Worm (Caenorhabditis elegans) whole organism, L4 larva: ENCODE measurements around the gene sdn-1.

Experiments used
- F26F4.8 ChIP-seq: fragments of 200-800 bp; sonication (Bioruptor generic); conservative IDR thresholded peaks from 2 replicates; pipeline ENCODE4 v1.3.6; 2022; ENCODE audit warnings: missing genetic modification characterization, missing compliant biosample characterization
- F37D6.2 ChIP-seq: sonication (generic microtip); optimal IDR thresholded peaks from 2 replicates; lab custom pipeline; 2016; ENCODE audit warnings: mild to moderate bottlenecking, missing genetic modification characterization, missing compliant biosample characterization
- F49E8.2 ChIP-seq: sonication (generic microtip); optimal IDR thresholded peaks from 2 replicates; lab custom pipeline; 2016; ENCODE audit warnings: missing compliant biosample characterization, mild to moderate bottlenecking, missing genetic modification characterization, borderline replicate concordance
- Y48G9A.11 ChIP-seq: fragments of 200-800 bp; sonication (Bioruptor generic); IDR thresholded peaks from 2 replicates; pipeline ENCODE4 v1.3.6; 2022; ENCODE audit warnings: missing genetic modification reagents, missing genetic modification characterization, missing compliant biosample characterization
- Y5F2A.4 ChIP-seq: fragments of 200-800 bp; sonication (Bioruptor generic); optimal IDR thresholded peaks from 2 replicates; lab custom pipeline; 2018; ENCODE audit warnings: mild to moderate bottlenecking, missing genetic modification characterization, missing compliant biosample characterization
- Y75B8A.6 ChIP-seq: fragments of 200-800 bp; sonication (Bioruptor generic); IDR thresholded peaks from 2 replicates; pipeline ENCODE4 v1.3.6; 2022; ENCODE audit warnings: missing genetic modification reagents, missing genetic modification characterization, missing compliant biosample characterization
- ZK337.2 ChIP-seq: fragments of 200-800 bp; sonication (Bioruptor generic); IDR thresholded peaks from 2 replicates; pipeline ENCODE4 v1.3.6; 2022; ENCODE audit warnings: missing genetic modification reagents, missing genetic modification characterization, missing compliant biosample characterization
- ZK546.5 ChIP-seq, 2 experiments: sonication (generic microtip); optimal IDR thresholded peaks; 2 replicates each; lab custom pipeline; 2017; ENCODE audit warnings: missing biosample characterization in 2 of 2, missing genetic modification characterization in 2 of 2
- aha-1 ChIP-seq: fragments of 150-350 bp; peaks from one replicate; lab custom pipeline; 2014; ENCODE audit warnings: missing biosample characterization, missing genetic modification characterization
- aly-2 ChIP-seq: sonication (generic microtip); optimal IDR thresholded peaks from 2 replicates; lab custom pipeline; 2018; ENCODE audit warnings: missing biosample characterization, missing genetic modification characterization
- ama-1 ChIP-seq: fragments of 150-350 bp; optimal IDR thresholded peaks from 2 replicates; lab custom pipeline; 2014; ENCODE audit warnings: inconsistent platforms, mixed read lengths
- attf-4 ChIP-seq: sonication (generic microtip); optimal IDR thresholded peaks from 3 replicates; lab custom pipeline; 2017; ENCODE audit warnings: missing biosample characterization, missing genetic modification characterization
- ceh-20 ChIP-seq: fragments of 200-800 bp; sonication (Bioruptor generic); IDR thresholded peaks from 2 replicates; pipeline ENCODE4 v1.3.6; 2022; ENCODE audit warnings: missing genetic modification reagents, missing genetic modification characterization, missing compliant biosample characterization
- ceh-82 ChIP-seq: sonication (generic microtip); optimal IDR thresholded peaks from 2 replicates; lab custom pipeline; 2017; ENCODE audit warnings: missing biosample characterization, missing genetic modification characterization
- ces-1 ChIP-seq: fragments of 150-350 bp; sonication (generic microtip); optimal IDR thresholded peaks from 4 replicates; lab custom pipeline; 2014; ENCODE audit warnings: missing biosample characterization, missing genetic modification reagents, missing genetic modification characterization
- cey-2 ChIP-seq: sonication (generic microtip); optimal IDR thresholded peaks from 3 replicates; lab custom pipeline; 2017; ENCODE audit warnings: missing genetic modification characterization, mild to moderate bottlenecking, missing compliant biosample characterization, antibody characterized with exemption, borderline replicate concordance; ENCODE audit not compliant: insufficient read depth
- ctbp-1 ChIP-seq: fragments of 200-800 bp; sonication (Bioruptor generic); IDR thresholded peaks from 2 replicates; pipeline ENCODE4 v1.3.6; 2022; ENCODE audit warnings: missing genetic modification reagents, missing genetic modification characterization, missing compliant biosample characterization
- daf-16 ChIP-seq, 3 experiments: sonication (generic microtip); optimal IDR thresholded peaks; 2 replicates each; lab custom pipeline; 2016 to 2017; ENCODE audit warnings: missing genetic modification characterization in 3 of 3, missing genetic modification reagents in 3 of 3, mild to moderate bottlenecking in 2 of 3, missing compliant biosample characterization in 2 of 3, missing biosample characterization in 1 of 3, moderate library complexity in 1 of 3
- daf-19 ChIP-seq: fragments of 200-800 bp; sonication (Bioruptor generic); conservative IDR thresholded peaks from 2 replicates; pipeline ENCODE4 v1.3.6; 2022; ENCODE audit warnings: missing genetic modification characterization, missing compliant biosample characterization
- daf-8 ChIP-seq: fragments of 200-800 bp; sonication (Bioruptor generic); IDR thresholded peaks from 2 replicates; pipeline ENCODE4 v1.3.6; 2022; ENCODE audit warnings: missing genetic modification characterization, missing compliant biosample characterization
- dpl-1 ChIP-seq: fragments of 150-350 bp; optimal IDR thresholded peaks from 2 replicates; lab custom pipeline; 2014; ENCODE audit warnings: missing biosample characterization, missing genetic modification reagents, missing genetic modification characterization
- dve-1 ChIP-seq: sonication (generic microtip); optimal IDR thresholded peaks from 2 replicates; lab custom pipeline; 2017; ENCODE audit warnings: antibody characterized with exemption, mild to moderate bottlenecking, missing genetic modification characterization, missing compliant biosample characterization; ENCODE audit not compliant: insufficient read depth
- egl-27 ChIP-seq: sonication (generic microtip); optimal IDR thresholded peaks from 3 replicates; lab custom pipeline; 2017; ENCODE audit warnings: missing biosample characterization, missing genetic modification reagents, missing genetic modification characterization
- hif-1 ChIP-seq, 2 experiments: sonication (generic microtip); optimal IDR thresholded peaks; 2 replicates each; lab custom pipeline; 2016 to 2017; ENCODE audit warnings: missing compliant biosample characterization in 2 of 2, missing genetic modification characterization in 2 of 2, missing genetic modification reagents in 2 of 2, missing genotype in 2 of 2, mild to moderate bottlenecking in 1 of 2
- hlh-30 ChIP-seq: sonication (generic microtip); optimal IDR thresholded peaks from 2 replicates; lab custom pipeline; 2017; ENCODE audit warnings: antibody characterized with exemption, mild to moderate bottlenecking, missing genetic modification characterization, missing compliant biosample characterization; ENCODE audit not compliant: insufficient read depth
- hmg-1.1 ChIP-seq: fragments of 200-800 bp; sonication (Bioruptor generic); IDR thresholded peaks from 2 replicates; pipeline ENCODE4 v1.3.6; 2022; ENCODE audit warnings: missing genetic modification reagents, missing genetic modification characterization, missing compliant biosample characterization
- lin-29 ChIP-seq: fragments of 200-800 bp; sonication (Bioruptor generic); IDR thresholded peaks from 2 replicates; pipeline ENCODE4 v1.3.6; 2022; ENCODE audit warnings: missing genetic modification reagents, missing genetic modification characterization, missing compliant biosample characterization
- lin-38 ChIP-seq: fragments of 200-800 bp; sonication (Bioruptor generic); IDR thresholded peaks from 2 replicates; pipeline ENCODE4 v1.3.6; 2022; ENCODE audit warnings: missing genetic modification reagents, missing genetic modification characterization, missing compliant biosample characterization
- lir-3 ChIP-seq: sonication (generic microtip); optimal IDR thresholded peaks from 2 replicates; lab custom pipeline; 2016; ENCODE audit warnings: mild to moderate bottlenecking, missing genetic modification characterization, missing compliant biosample characterization
- madf-9 ChIP-seq: fragments of 200-800 bp; sonication (Bioruptor generic); conservative IDR thresholded peaks from 2 replicates; pipeline ENCODE4 v1.3.6; 2022; ENCODE audit warnings: missing genetic modification reagents, missing genetic modification characterization, missing compliant biosample characterization
- mdl-1 ChIP-seq, 2 experiments: fragments of 150-350 bp in 1 of 2; sonication (generic microtip) in 1 of 2; optimal IDR thresholded peaks; 2 replicates each; lab custom pipeline; 2014 to 2017; ENCODE audit warnings: missing biosample characterization in 2 of 2, missing genetic modification characterization in 2 of 2
- mep-1 ChIP-seq: fragments of 150-350 bp; sonication (generic microtip); optimal IDR thresholded peaks from 3 replicates; lab custom pipeline; 2014; ENCODE audit warnings: missing biosample characterization, missing genetic modification characterization
- mxl-3 ChIP-seq: fragments of 200-800 bp; sonication (Bioruptor generic); optimal IDR thresholded peaks from 2 replicates; lab custom pipeline; 2018; ENCODE audit warnings: mild to moderate bottlenecking, missing genetic modification characterization, missing compliant biosample characterization
- nhr-10 ChIP-seq: fragments of 150-350 bp; optimal IDR thresholded peaks from 2 replicates; lab custom pipeline; 2014; ENCODE audit warnings: missing biosample characterization, missing genetic modification characterization
- nhr-11 ChIP-seq: fragments of 150-350 bp; optimal IDR thresholded peaks from 2 replicates; lab custom pipeline; 2014; ENCODE audit warnings: missing biosample characterization, missing genetic modification characterization
- nhr-111 ChIP-seq: fragments of 200-800 bp; sonication (Bioruptor generic); optimal IDR thresholded peaks from 2 replicates; lab custom pipeline; 2018; ENCODE audit warnings: mild to moderate bottlenecking, missing genetic modification characterization, missing compliant biosample characterization
- nhr-237 ChIP-seq: sonication (generic microtip); optimal IDR thresholded peaks from 2 replicates; lab custom pipeline; 2017; ENCODE audit warnings: missing biosample characterization, missing genetic modification characterization
- nhr-41 ChIP-seq: fragments of 200-800 bp; sonication (Bioruptor generic); IDR thresholded peaks from 2 replicates; pipeline ENCODE4 v1.3.6; 2022; ENCODE audit warnings: missing genetic modification reagents, missing genetic modification characterization, missing compliant biosample characterization
- nhr-42 ChIP-seq: fragments of 200-800 bp; sonication (Bioruptor generic); IDR thresholded peaks from 2 replicates; pipeline ENCODE4 v1.3.6; 2022; ENCODE audit warnings: missing genetic modification characterization, missing compliant biosample characterization
- nhr-48 ChIP-seq: sonication (generic microtip); optimal IDR thresholded peaks from 2 replicates; lab custom pipeline; 2016; ENCODE audit warnings: mild to moderate bottlenecking, missing genetic modification characterization, missing compliant biosample characterization
- nhr-6 ChIP-seq: fragments of 150-350 bp; optimal IDR thresholded peaks from 2 replicates; lab custom pipeline; 2014; ENCODE audit warnings: missing biosample characterization, missing genetic modification characterization
- nhr-77 ChIP-seq: fragments of 150-350 bp; optimal IDR thresholded peaks from 2 replicates; lab custom pipeline; 2014; ENCODE audit warnings: missing biosample characterization, missing genetic modification characterization
- rbr-2 ChIP-seq: sonication (generic microtip); optimal IDR thresholded peaks from 2 replicates; lab custom pipeline; 2016; ENCODE audit warnings: missing genotype, missing genetic modification characterization, missing compliant biosample characterization
- saeg-2 ChIP-seq: fragments of 200-800 bp; sonication (Bioruptor generic); IDR thresholded peaks from 2 replicates; pipeline ENCODE4 v1.3.6; 2022; ENCODE audit warnings: missing genetic modification reagents, missing genetic modification characterization, missing compliant biosample characterization
- snpc-1.2 ChIP-seq: fragments of 200-800 bp; sonication (Bioruptor generic); IDR thresholded peaks from 2 replicates; pipeline ENCODE4 v1.3.6; 2022; ENCODE audit warnings: missing genetic modification reagents, missing genetic modification characterization, missing compliant biosample characterization
- tag-97 ChIP-seq: fragments of 200-800 bp; sonication (Bioruptor generic); IDR thresholded peaks from 2 replicates; pipeline ENCODE4 v1.3.6; 2022; ENCODE audit warnings: missing genetic modification characterization, missing compliant biosample characterization
- unc-130 ChIP-seq: sonication (generic microtip); optimal IDR thresholded peaks from 2 replicates; lab custom pipeline; 2016; ENCODE audit warnings: missing genetic modification reagents, missing genetic modification characterization, missing compliant biosample characterization
- vab-7 ChIP-seq: fragments of 200-800 bp; sonication (Bioruptor generic); IDR thresholded peaks from 2 replicates; pipeline ENCODE4 v1.3.6; 2022; ENCODE audit warnings: missing genetic modification reagents, missing genetic modification characterization, missing compliant biosample characterization
- zfp-2 ChIP-seq: sonication (generic microtip); optimal IDR thresholded peaks from 2 replicates; lab custom pipeline; 2016; ENCODE audit warnings: mild to moderate bottlenecking, missing genetic modification characterization, missing compliant biosample characterization

The sdn-1 gene

DNA sequence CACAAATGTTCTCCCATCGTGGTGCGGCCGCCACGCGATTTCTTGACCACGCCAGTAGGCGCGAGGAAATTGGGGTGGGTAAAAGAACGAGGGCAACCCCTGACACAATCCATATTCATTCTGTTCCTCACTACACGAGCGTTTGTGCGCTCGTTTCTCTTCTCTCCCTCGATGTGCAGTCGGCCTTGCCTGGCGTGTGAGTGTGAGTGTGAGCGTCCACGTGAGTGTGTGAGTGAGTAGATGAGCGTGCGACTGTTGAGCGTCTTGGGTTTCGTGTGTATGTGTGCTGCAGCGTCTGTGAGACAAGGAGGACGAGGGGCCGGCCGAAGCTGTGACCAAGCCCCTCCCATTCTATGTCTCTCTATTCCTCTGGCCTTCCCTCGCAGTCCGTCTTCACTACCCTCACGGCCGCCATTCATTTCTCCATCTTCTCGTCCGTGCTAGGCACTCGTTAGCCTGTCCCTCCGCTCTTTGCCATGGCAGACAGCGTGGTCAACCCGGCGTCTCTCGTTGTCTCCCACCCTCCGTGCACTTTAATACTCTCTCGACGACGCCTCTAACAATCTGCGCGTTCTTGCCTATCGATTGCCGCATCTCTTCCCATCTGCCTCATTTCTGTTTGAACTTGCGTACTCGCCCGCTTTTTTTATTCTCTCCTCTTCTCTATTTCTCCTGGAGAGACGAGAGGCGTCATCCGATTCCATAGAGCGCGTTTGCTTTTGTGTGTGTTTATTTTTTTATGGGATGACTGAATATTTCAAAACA, 24.6 kb downstream of the sdn-1 start (continued):
- peak; percentile 62 for TF ChIP-seq zfp-2 (tag; lab: Kevin White, UChicago)
- TF ChIP-seq nhr-111 (GFP tag; lab: Kevin White, UChicago) = peak; percentile 54
- TF ChIP-seq vab-7 = peak; percentile 56; the same call in 1 of the 2 replicates
- TF ChIP-seq nhr-42 (GFP tag; lab: Robert Waterston, UW) = peak; percentile 61
- TF ChIP-seq Y5F2A.4 = no peak
- TF ChIP-seq saeg-2 = peak; percentile 73
- peak; percentile 90 for TF ChIP-seq ctbp-1 (GFP tag; lab: Robert Waterston, UW)

DNA sequence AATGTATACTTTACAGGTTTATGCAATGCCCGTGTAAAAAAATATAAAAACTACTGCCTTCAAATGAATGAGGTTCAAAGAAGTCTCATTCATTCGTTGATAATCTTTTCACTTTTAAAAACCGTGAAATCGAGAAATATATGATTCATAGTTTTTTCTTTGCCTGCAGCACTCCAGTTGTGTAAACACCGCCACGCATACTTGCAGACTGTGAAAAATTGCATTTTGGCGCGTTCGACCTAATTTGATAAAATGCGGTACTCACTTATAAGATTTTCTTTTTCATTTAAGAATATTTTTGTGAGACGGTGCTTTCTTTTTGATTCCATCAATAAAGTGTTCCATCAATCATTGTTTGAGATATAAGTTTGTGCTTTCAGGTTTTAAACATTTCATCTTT, 26.4 kb downstream of the sdn-1 start:
- no peak for TF ChIP-seq nhr-42 (GFP tag; lab: Robert Waterston, UW)
- TF ChIP-seq F26F4.8 (GFP tag; lab: Robert Waterston, UW) = no peak
- no peak for TF ChIP-seq ceh-20 (GFP tag; lab: Robert Waterston, UW)
- TF ChIP-seq mdl-1 (tag; optimal IDR thresholded peaks at IDR 0.05; lab: Kevin White, UChicago) = no peak
- no peak for TF ChIP-seq nhr-41 (GFP tag; lab: Robert Waterston, UW)
- TF ChIP-seq ZK546.5 (tag; optimal IDR thresholded peaks at IDR 0.05; lab: Kevin White, UChicago) = no peak
- TF ChIP-seq attf-4 (tag; lab: Kevin White, UChicago) = no peak
- no peak for TF ChIP-seq ZK337.2 (GFP tag; lab: Robert Waterston, UW)
- TF ChIP-seq ceh-82 (tag; lab: Kevin White, UChicago) = no peak
- no peak for TF ChIP-seq nhr-48
- TF ChIP-seq nhr-10 (tag; lab: Kevin White, UChicago) = no peak
- no peak for TF ChIP-seq cey-2 (tag; lab: Kevin White, UChicago)
- no peak for TF ChIP-seq snpc-1.2 (GFP tag; lab: Robert Waterston, UW)
- no peak for TF ChIP-seq hif-1 (tag; optimal IDR thresholded peaks at IDR 0.05; lab: Kevin White, UChicago)
- TF ChIP-seq mep-1 (tag; lab: Kevin White, UChicago) = peak; percentile 60
- peak; percentile 5 for TF ChIP-seq hlh-30 (tag; lab: Kevin White, UChicago)
- TF ChIP-seq dve-1 = no peak
- TF ChIP-seq lin-38 = no peak
- TF ChIP-seq tag-97 (GFP tag; lab: Robert Waterston, UW) = no peak
- TF ChIP-seq Y75B8A.6 (GFP tag; lab: Robert Waterston, UW) = no peak
- no peak for TF ChIP-seq nhr-77 (tag; lab: Kevin White, UChicago)
- no peak for TF ChIP-seq lir-3 (tag; lab: Kevin White, UChicago)
- peak; percentile 75 for TF ChIP-seq aha-1 (tag; lab: Kevin White, UChicago)
- no peak for TF ChIP-seq egl-27 (tag; lab: Kevin White, UChicago)
- no peak for TF ChIP-seq nhr-6 (tag; lab: Kevin White, UChicago)
- TF ChIP-seq nhr-11 = no peak
- TF ChIP-seq daf-19 (GFP tag; lab: Robert Waterston, UW) = no peak
- no peak for TF ChIP-seq Y48G9A.11 (GFP tag; lab: Robert Waterston, UW)
- TF ChIP-seq rbr-2 (tag; lab: Kevin White, UChicago) = no peak
- no peak for TF ChIP-seq aly-2 (tag; lab: Kevin White, UChicago)
- no peak for TF ChIP-seq nhr-237 (tag; lab: Kevin White, UChicago)
- no peak for TF ChIP-seq unc-130 (GFP tag; lab: Kevin White, UChicago)
- TF ChIP-seq lin-29 (GFP tag; lab: Robert Waterston, UW) = no peak
- no peak for TF ChIP-seq F49E8.2
- no peak for TF ChIP-seq ama-1 (lab: Kevin White, UChicago)
- no peak for TF ChIP-seq madf-9 (GFP tag; lab: Robert Waterston, UW)
- TF ChIP-seq mxl-3 = no peak
- peak; percentile 17 for TF ChIP-seq ces-1
- TF ChIP-seq F37D6.2 (tag; lab: Kevin White, UChicago) = no peak
- TF ChIP-seq dpl-1 (GFP tag; lab: Kevin White, UChicago) = peak; percentile 66
- peak; percentile 56 for TF ChIP-seq hmg-1.1
- no peak for TF ChIP-seq daf-8 (GFP tag; lab: Robert Waterston, UW)
- TF ChIP-seq daf-16 (GFP tag; optimal IDR thresholded peaks at IDR 0.05; lab: Kevin White, UChicago) = no peak
- peak; percentile 36 for TF ChIP-seq daf-16 (tag; optimal IDR thresholded peaks at IDR 0.05; lab: Kevin White, UChicago)
